Worm (Caenorhabditis elegans): ENCODE results near the gene dnc-1.
A peak's percentile ranks its signal among the peaks of the same experiment; 100 is the strongest.

The dnc-1 gene

ce11 chrIV:10935336-10935735, 2.3 kb upstream of the dnc-1 start (continued):
- TF ChIP-seq ztf-11 (tag; optimal IDR thresholded peaks at IDR 0.05): peak in 1 of 2 experiments; percentile 86
- TF ChIP-seq unc-98 (GFP tag; IDR thresholded peaks at IDR 0.05): peak; percentile 51
- peak; percentile 51 for TF ChIP-seq grh-1 (GFP tag; IDR thresholded peaks at IDR 0.05)
- peak; percentile 90 for TF ChIP-seq nhr-11 (tag; optimal IDR thresholded peaks at IDR 0.05)
- TF ChIP-seq alr-1 (tag; optimal IDR thresholded peaks at IDR 0.05; ENCODE audit: borderline replicate concordance): no peak
- peak; percentile 88 for TF ChIP-seq lin-39 (tag; optimal IDR thresholded peaks at IDR 0.05)
- peak; percentile 11 for TF ChIP-seq F16B12.6 (tag; optimal IDR thresholded peaks at IDR 0.05)
- no peak for TF ChIP-seq pag-3 (tag; optimal IDR thresholded peaks at IDR 0.05; ENCODE audit: borderline replicate concordance, insufficient read depth)
- no peak for TF ChIP-seq sup-37 (GFP tag; optimal IDR thresholded peaks at IDR 0.05)
- TF ChIP-seq snpc-4 (tag; optimal IDR thresholded peaks at IDR 0.05): peak; percentile 43
- no peak for TF ChIP-seq pqm-1 (tag; optimal IDR thresholded peaks at IDR 0.05)
- TF ChIP-seq hlh-4 (tag; optimal IDR thresholded peaks at IDR 0.05): no peak
- peak; percentile 67 for TF ChIP-seq aly-2 (tag; optimal IDR thresholded peaks at IDR 0.05)
- no peak for TF ChIP-seq nhr-90 (tag; optimal IDR thresholded peaks at IDR 0.05; ENCODE audit: poor library complexity)
- peak in 1 of 2 experiments; percentile 96 for TF ChIP-seq mdl-1 (tag; optimal IDR thresholded peaks at IDR 0.05)
- TF ChIP-seq unc-130 (tag; optimal IDR thresholded peaks at IDR 0.05): peak; percentile 65
- peak; percentile 90 for TF ChIP-seq tbx-2 (tag; optimal IDR thresholded peaks at IDR 0.05)
- TF ChIP-seq lsy-2 (tag; optimal IDR thresholded peaks at IDR 0.05): peak; percentile 89 to 90
- TF ChIP-seq fkh-10 (GFP tag; optimal IDR thresholded peaks at IDR 0.05): peak; percentile 57
- TF ChIP-seq pax-3 (tag; optimal IDR thresholded peaks at IDR 0.05): peak; percentile 75
- TF ChIP-seq ces-1 (GFP tag; optimal IDR thresholded peaks at IDR 0.05): no peak
- peak in 1 of 2 experiments; percentile 44 for TF ChIP-seq egl-27 (tag; optimal IDR thresholded peaks at IDR 0.05)
- TF ChIP-seq xbp-1 (tag; optimal IDR thresholded peaks at IDR 0.05): peak; percentile 91
- TF ChIP-seq lir-3 (tag; optimal IDR thresholded peaks at IDR 0.05; ENCODE audit: poor library complexity): peak; percentile 85
- TF ChIP-seq C16A3.4 (tag; optimal IDR thresholded peaks at IDR 0.05): peak; percentile 77
- peak; percentile 98 for TF ChIP-seq nhr-71 (tag; optimal IDR thresholded peaks at IDR 0.05)
- TF ChIP-seq lin-13 (GFP tag; optimal IDR thresholded peaks at IDR 0.05): peak; percentile 91
- peak; percentile 77 for TF ChIP-seq fos-1 (tag; optimal IDR thresholded peaks at IDR 0.05)
- TF ChIP-seq unc-62 (GFP tag; optimal IDR thresholded peaks at IDR 0.05): no peak
- TF ChIP-seq ceh-88 (GFP tag; IDR thresholded peaks at IDR 0.05): peak; percentile 69
- peak; percentile 60 for TF ChIP-seq C04F5.9 (tag; optimal IDR thresholded peaks at IDR 0.05)
- TF ChIP-seq nhr-77 (tag; optimal IDR thresholded peaks at IDR 0.05): no peak
- peak; percentile 47 to 84 (median 66) for TF ChIP-seq ceh-82 (tag; optimal IDR thresholded peaks at IDR 0.05)
- peak; percentile 93 for TF ChIP-seq ama-1 (optimal IDR thresholded peaks at IDR 0.05)
- TF ChIP-seq zip-4 (GFP tag; optimal IDR thresholded peaks at IDR 0.05): peak; percentile 51
- TF ChIP-seq dsc-1 (tag; optimal IDR thresholded peaks at IDR 0.05): peak; percentile 99
- peak; percentile 94 for TF ChIP-seq ztf-4 (tag; optimal IDR thresholded peaks at IDR 0.05)
- no peak for TF ChIP-seq unc-30 (tag; optimal IDR thresholded peaks at IDR 0.05)
- TF ChIP-seq dpl-1 (GFP tag; optimal IDR thresholded peaks at IDR 0.05): peak; percentile 62 to 68 (median 64)
- TF ChIP-seq mep-1 (tag; optimal IDR thresholded peaks at IDR 0.05): peak; percentile 96
- no peak for TF ChIP-seq efl-3 (GFP tag; optimal IDR thresholded peaks at IDR 0.05)
- peak; percentile 76 for TF ChIP-seq irx-1 (tag; optimal IDR thresholded peaks at IDR 0.05)
- TF ChIP-seq unc-86 (tag; optimal IDR thresholded peaks at IDR 0.05): peak; percentile 96
- TF ChIP-seq nhr-12 (tag; optimal IDR thresholded peaks at IDR 0.05): no peak
- TF ChIP-seq lin-14 (GFP tag; optimal IDR thresholded peaks at IDR 0.05): peak; percentile 99
- TF ChIP-seq isw-1 (GFP tag; IDR thresholded peaks at IDR 0.05): peak; percentile 71
- no peak for TF ChIP-seq nhr-28 (tag; optimal IDR thresholded peaks at IDR 0.05)
- TF ChIP-seq nhr-84 (tag; optimal IDR thresholded peaks at IDR 0.05): no peak
- peak in 2 of 6 experiments; percentile 39 to 69 for TF ChIP-seq elt-3 (tag; optimal IDR thresholded peaks at IDR 0.05)
- peak; percentile 77 for TF ChIP-seq blmp-1 (tag; optimal IDR thresholded peaks at IDR 0.05)
- TF ChIP-seq tlp-1 (tag; optimal IDR thresholded peaks at IDR 0.05): no peak
- peak; percentile 87 for TF ChIP-seq jun-1 (tag; optimal IDR thresholded peaks at IDR 0.05)
- TF ChIP-seq nhr-20 (tag; optimal IDR thresholded peaks at IDR 0.05): peak; percentile 95

Measured in whole organism, L1 larva.